Fruit fly (Drosophila melanogaster) whole organism, embryonic: Measurements from ENCODE around the gene CG33181.

Experiments
- Atf6 ChIP-seq: fragments of 200-800 bp; sonication (Bioruptor generic); IDR thresholded peaks from 2 replicates; pipeline ENCODE4 v1.3.6; 2022; ENCODE audit warnings: missing biosample characterization, missing genetic modification characterization
- BtbVII ChIP-seq: fragments of 200-800 bp; sonication (Bioruptor generic); optimal IDR thresholded peaks from 3 replicates; lab custom pipeline; 2017; ENCODE audit warnings: missing biosample characterization, mild to moderate bottlenecking, missing genetic modification characterization
- CG11723 ChIP-seq: fragments of 200-800 bp; sonication (Bioruptor generic); optimal IDR thresholded peaks from 2 replicates; lab custom pipeline; 2017; ENCODE audit warnings: missing biosample characterization, mild to moderate bottlenecking, missing genetic modification characterization
- CG12104 ChIP-seq: fragments of 200-800 bp; sonication (Bioruptor generic); optimal IDR thresholded peaks from 3 replicates; lab custom pipeline; 2016; ENCODE audit warnings: missing biosample characterization, missing genetic modification characterization
- CG12769 ChIP-seq: fragments of 200-800 bp; sonication (Bioruptor generic); optimal IDR thresholded peaks from 2 replicates; lab custom pipeline; 2019; ENCODE audit warnings: missing biosample characterization, mild to moderate bottlenecking, missing genetic modification characterization, moderate library complexity
- CG13296 ChIP-seq: fragments of 200-800 bp; sonication (Bioruptor generic); optimal IDR thresholded peaks from 3 replicates; lab custom pipeline; 2018; ENCODE audit warnings: missing biosample characterization, mild to moderate bottlenecking, missing genetic modification characterization
- CG13894 ChIP-seq: fragments of 200-800 bp; sonication (Bioruptor generic); optimal IDR thresholded peaks from 3 replicates; lab custom pipeline; 2018; ENCODE audit warnings: missing biosample characterization, mild to moderate bottlenecking, missing genetic modification characterization, moderate library complexity
- CG15696 ChIP-seq: fragments of 200-800 bp; sonication (Bioruptor generic); optimal IDR thresholded peaks from 2 replicates; lab custom pipeline; 2019; ENCODE audit warnings: missing biosample characterization, mild to moderate bottlenecking, missing genetic modification characterization, moderate library complexity
- CG1603 ChIP-seq: fragments of 200-800 bp; sonication (Bioruptor generic); optimal IDR thresholded peaks from 2 replicates; lab custom pipeline; 2019; ENCODE audit warnings: missing biosample characterization, mild to moderate bottlenecking, missing genetic modification characterization, moderate library complexity
- CG16815 ChIP-seq: fragments of 200-800 bp; sonication (Bioruptor generic); optimal IDR thresholded peaks from 3 replicates; lab custom pipeline; 2017; ENCODE audit warnings: missing biosample characterization, mild to moderate bottlenecking, missing genetic modification characterization
- CG18476 ChIP-seq: fragments of 200-800 bp; sonication (Bioruptor generic); optimal IDR thresholded peaks from 2 replicates; lab custom pipeline; 2016; ENCODE audit warnings: missing biosample characterization, mild to moderate bottlenecking, missing genetic modification characterization
- CG18599 ChIP-seq: fragments of 200-800 bp; sonication (Bioruptor generic); optimal IDR thresholded peaks from 3 replicates; lab custom pipeline; 2017; ENCODE audit warnings: missing biosample characterization, missing genetic modification characterization, mild to moderate bottlenecking, moderate library complexity, missing genetic modification reagents
- CG32532 ChIP-seq: fragments of 200-800 bp; sonication (Bioruptor generic); IDR thresholded peaks from 2 replicates; pipeline ENCODE4 v1.3.6; 2022; ENCODE audit warnings: missing biosample characterization, missing genetic modification characterization
- CG34376 ChIP-seq: fragments of 200-800 bp; sonication (Bioruptor generic); optimal IDR thresholded peaks from 2 replicates; lab custom pipeline; 2018; ENCODE audit warnings: missing biosample characterization, mild to moderate bottlenecking, missing genetic modification characterization
- CG4360 ChIP-seq: fragments of 200-800 bp; sonication (Bioruptor generic); IDR thresholded peaks from 2 replicates; pipeline ENCODE4 v1.3.6; 2022; ENCODE audit warnings: missing biosample characterization, missing genetic modification characterization
- CG4707 ChIP-seq: fragments of 200-800 bp; sonication (Bioruptor generic); optimal IDR thresholded peaks from 2 replicates; lab custom pipeline; 2018; ENCODE audit warnings: missing biosample characterization, mild to moderate bottlenecking, missing genetic modification characterization, moderate library complexity
- CG6683 ChIP-seq: fragments of 200-800 bp; sonication (Bioruptor generic); optimal IDR thresholded peaks from 2 replicates; lab custom pipeline; 2017; ENCODE audit warnings: missing biosample characterization, mild to moderate bottlenecking, missing genetic modification characterization, missing genetic modification reagents
- CG6689 ChIP-seq: fragments of 200-800 bp; sonication (Bioruptor generic); IDR thresholded peaks from 2 replicates; pipeline ENCODE4 v1.3.6; 2022; ENCODE audit warnings: missing biosample characterization, missing genetic modification characterization
- CG6791 ChIP-seq: fragments of 200-800 bp; sonication (Bioruptor generic); IDR thresholded peaks from 3 replicates; pipeline ENCODE4 v1.3.6; 2022; ENCODE audit warnings: missing biosample characterization, missing genetic modification characterization; ENCODE audit not compliant: partially characterized antibody
- CG7556 ChIP-seq: fragments of 200-800 bp; sonication (Bioruptor generic); optimal IDR thresholded peaks from 2 replicates; lab custom pipeline; 2017; ENCODE audit warnings: missing biosample characterization, mild to moderate bottlenecking, missing genetic modification characterization
- CG8290 ChIP-seq, 3 experiments: fragments of 200-800 bp; sonication (Bioruptor generic); optimal IDR thresholded peaks; 2 replicates each; lab custom pipeline; 2016 to 2019; ENCODE audit warnings: missing biosample characterization in 3 of 3, missing genetic modification characterization in 3 of 3, mild to moderate bottlenecking in 2 of 3, moderate library complexity in 1 of 3
- CG9797 ChIP-seq: fragments of 200-800 bp; sonication (Bioruptor generic); optimal IDR thresholded peaks from 3 replicates; lab custom pipeline; 2018; ENCODE audit warnings: missing biosample characterization, mild to moderate bottlenecking, missing genetic modification characterization
- CrebB ChIP-seq: fragments of 200-800 bp; sonication (Bioruptor generic); optimal IDR thresholded peaks from 3 replicates; lab custom pipeline; 2018; ENCODE audit warnings: missing biosample characterization, mild to moderate bottlenecking, missing genetic modification characterization
- D19B ChIP-seq: fragments of 200-800 bp; sonication (Bioruptor generic); optimal IDR thresholded peaks from 2 replicates; lab custom pipeline; 2017; ENCODE audit warnings: missing biosample characterization, mild to moderate bottlenecking, missing genetic modification characterization
- Drgx ChIP-seq: fragments of 200-800 bp; sonication (Bioruptor generic); IDR thresholded peaks from 2 replicates; pipeline ENCODE4 v1.3.6; 2022; ENCODE audit warnings: missing biosample characterization, missing genetic modification characterization
- Fer3 ChIP-seq: fragments of 200-800 bp; sonication (Bioruptor generic); optimal IDR thresholded peaks from 2 replicates; lab custom pipeline; 2018; ENCODE audit warnings: missing biosample characterization, mild to moderate bottlenecking, missing genetic modification characterization, moderate library complexity
- Hsf ChIP-seq: fragments of 200-800 bp; sonication (Bioruptor generic); optimal IDR thresholded peaks from 3 replicates; lab custom pipeline; 2016; ENCODE audit warnings: missing biosample characterization, missing genetic modification characterization
- Med ChIP-seq: fragments of 200-800 bp; sonication (Bioruptor generic); peaks from one replicate; lab custom pipeline; 2016; ENCODE audit warnings: missing biosample characterization, missing genetic modification characterization, mild to moderate bottlenecking, inconsistent platforms, moderate library complexity
- Mrtf ChIP-seq: fragments of 200-800 bp; sonication (Bioruptor generic); IDR thresholded peaks from 3 replicates; pipeline ENCODE4 v1.3.6; 2022; ENCODE audit warnings: missing biosample characterization, missing genetic modification characterization
- Sox102F ChIP-seq: fragments of 200-800 bp; sonication (Bioruptor generic); optimal IDR thresholded peaks from 2 replicates; lab custom pipeline; 2018; ENCODE audit warnings: missing biosample characterization, mild to moderate bottlenecking, missing genetic modification characterization, moderate library complexity
- abd-A ChIP-seq: fragments of 200-800 bp; sonication (Bioruptor generic); optimal IDR thresholded peaks from 3 replicates; lab custom pipeline; 2019; ENCODE audit warnings: missing biosample characterization, mild to moderate bottlenecking, missing genetic modification characterization, moderate library complexity
- amos ChIP-seq: fragments of 200-800 bp; sonication (Bioruptor generic); IDR thresholded peaks from 2 replicates; pipeline ENCODE4 v1.3.6; 2022; ENCODE audit warnings: missing biosample characterization, missing genetic modification characterization; ENCODE audit not compliant: partially characterized antibody
- aop ChIP-seq: fragments of 200-800 bp; sonication (Bioruptor generic); IDR thresholded peaks from 2 replicates; pipeline ENCODE4 v1.3.6; 2022; ENCODE audit warnings: missing biosample characterization, missing genetic modification characterization
- cg ChIP-seq: fragments of 200-800 bp; sonication (Bioruptor generic); optimal IDR thresholded peaks from 3 replicates; lab custom pipeline; 2019; ENCODE audit warnings: missing biosample characterization, mild to moderate bottlenecking, missing genetic modification characterization, moderate library complexity
- chinmo ChIP-seq: fragments of 200-800 bp; sonication (Bioruptor generic); IDR thresholded peaks from 4 replicates; pipeline ENCODE4 v1.3.6; 2022; ENCODE audit warnings: missing biosample characterization, missing genetic modification characterization; ENCODE audit not compliant: partially characterized antibody
- crp ChIP-seq, 2 experiments: fragments of 200-800 bp; sonication (Bioruptor generic); optimal IDR thresholded peaks; 2 replicates in 1 of 2; 3 replicates in 1 of 2; lab custom pipeline; 2017; ENCODE audit warnings: missing biosample characterization in 2 of 2, missing genetic modification characterization in 2 of 2, mild to moderate bottlenecking in 1 of 2, moderate library complexity in 1 of 2
- ftz-f1 ChIP-seq: fragments of 200-800 bp; sonication (Bioruptor generic); optimal IDR thresholded peaks from 2 replicates; lab custom pipeline; 2016; ENCODE audit warnings: missing biosample characterization, missing genetic modification characterization
- kni ChIP-seq: fragments of 200-800 bp; sonication (Bioruptor generic); optimal IDR thresholded peaks from 3 replicates; lab custom pipeline; 2017; ENCODE audit warnings: mild to moderate bottlenecking, missing biosample characterization, missing genetic modification reagents, missing genetic modification characterization
- luna ChIP-seq: fragments of 200-800 bp; sonication (Bioruptor generic); optimal IDR thresholded peaks from 2 replicates; lab custom pipeline; 2016; ENCODE audit warnings: missing biosample characterization, missing genetic modification characterization
- mirr ChIP-seq: fragments of 200-800 bp; sonication (Bioruptor generic); optimal IDR thresholded peaks from 3 replicates; lab custom pipeline; 2018; ENCODE audit warnings: missing biosample characterization, mild to moderate bottlenecking, missing genetic modification characterization
- nmo ChIP-seq: fragments of 200-800 bp; sonication (Bioruptor generic); optimal IDR thresholded peaks from 2 replicates; lab custom pipeline; 2018; ENCODE audit warnings: missing biosample characterization, mild to moderate bottlenecking, missing genetic modification characterization, moderate library complexity
- nom ChIP-seq: fragments of 200-800 bp; sonication (Bioruptor generic); optimal IDR thresholded peaks from 2 replicates; lab custom pipeline; 2017; ENCODE audit warnings: missing biosample characterization, missing genetic modification characterization, mild to moderate bottlenecking, moderate library complexity, missing genetic modification reagents
- row ChIP-seq: fragments of 200-800 bp; sonication (Bioruptor generic); IDR thresholded peaks from 3 replicates; pipeline ENCODE4 v1.3.6; 2022; ENCODE audit warnings: missing biosample characterization, missing genetic modification characterization
- sob ChIP-seq: fragments of 200-800 bp; sonication (Bioruptor generic); IDR thresholded peaks from 2 replicates; pipeline ENCODE4 v1.3.6; 2022; ENCODE audit warnings: missing biosample characterization, missing genetic modification characterization
- yki ChIP-seq: fragments of >200 bp; optimal IDR thresholded peaks from 3 replicates; lab custom pipeline; 2018
- zf30C ChIP-seq: fragments of 200-800 bp; sonication (Bioruptor generic); optimal IDR thresholded peaks from 3 replicates; lab custom pipeline; 2018; ENCODE audit warnings: missing biosample characterization, mild to moderate bottlenecking, missing genetic modification characterization

The CG33181 gene

DNA sequence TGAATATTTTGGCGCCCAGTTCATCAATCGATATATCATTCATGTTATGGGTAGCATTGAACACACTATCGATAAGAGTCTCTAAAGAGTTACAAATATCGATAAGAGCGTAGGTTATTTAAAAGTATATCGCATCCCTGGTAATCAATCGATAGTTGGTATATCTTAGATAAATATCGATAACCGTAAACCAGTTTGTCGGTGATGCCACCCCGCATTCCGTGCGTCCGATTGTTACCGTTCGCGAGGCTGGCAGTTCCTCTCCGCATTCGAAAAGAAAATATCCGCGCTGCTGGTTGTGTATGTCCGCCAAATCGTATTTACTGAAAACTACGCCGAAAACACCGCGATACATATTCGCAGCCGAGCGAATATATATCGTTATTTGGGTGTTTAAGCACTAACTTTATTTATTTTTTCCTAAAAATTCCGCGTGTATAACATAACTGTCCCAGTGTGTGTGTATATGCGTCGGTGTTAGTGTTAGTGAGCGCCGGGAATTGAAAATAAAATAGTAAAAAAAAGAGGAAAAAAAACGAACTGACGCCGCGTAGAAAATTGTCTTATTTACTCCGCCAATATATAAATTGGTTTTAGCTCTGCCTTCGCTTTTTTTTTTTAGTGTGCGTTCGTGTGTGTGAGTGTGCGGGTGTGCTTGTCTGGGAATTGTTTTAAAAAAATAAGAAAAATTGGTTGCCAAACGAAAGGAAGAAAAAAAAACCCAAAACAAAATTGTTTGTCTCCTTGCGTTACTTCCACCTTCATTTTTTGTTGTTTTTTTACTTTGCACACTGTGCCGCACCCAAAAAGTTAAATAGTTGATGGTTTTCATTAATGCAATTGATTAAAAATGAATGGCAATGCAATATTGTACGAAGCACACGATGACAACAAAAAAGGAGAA, 28.2 kb downstream of the CG33181 start, which contains the start of gene Nrg (continued):
- TF ChIP-seq Fer3 (tag; lab: Kevin White, UChicago) (peak; percentile 19), sob (peak; percentile 61), amos (peak; percentile 99), CG11723 (GFP tag; lab: Kevin White, UChicago) (peak; percentile 8), Hsf (peak; percentile 9), CG6683 (GFP tag; lab: Kevin White, UChicago) (no peak), CG8290 (GFP tag; optimal IDR thresholded peaks at IDR 0.05; lab: Kevin White, UChicago) (peak; percentile 3), CG8290 (tag; optimal IDR thresholded peaks at IDR 0.05; lab: Kevin White, UChicago) (peak in 1 of 2 experiments; percentile 83), CG9797 (GFP tag; lab: Kevin White, UChicago) (peak; percentile 51), nmo (GFP tag; lab: Kevin White, UChicago) (peak; percentile 60), Atf6 (GFP tag; lab: Robert Waterston, UW) (peak; percentile 14; the same call in 1 of the 2 replicates), aop (GFP tag; lab: Robert Waterston, UW) (peak; percentile 48; the same call in 1 of the 2 replicates), CG18599 (GFP tag; lab: Kevin White, UChicago) (peak; percentile 43), zf30C (GFP tag; lab: Kevin White, UChicago) (no peak), CG18476 (GFP tag; lab: Kevin White, UChicago) (no peak), CG4707 (GFP tag; lab: Kevin White, UChicago) (peak; percentile 36), CG6689 (GFP tag; lab: Robert Waterston, UW) (no peak), D19B (GFP tag; lab: Kevin White, UChicago) (peak; percentile 4), Sox102F (GFP tag; lab: Kevin White, UChicago) (no peak), CG1603 (tag; lab: Kevin White, UChicago) (peak; percentile 87), abd-A (peak; percentile 84), CG34376 (GFP tag; lab: Kevin White, UChicago) (peak; percentile 58), CG6791 (GFP tag; lab: Robert Waterston, UW) (peak; percentile 99), row (GFP tag; lab: Robert Waterston, UW) (peak; percentile 50), CG15696 (no peak), CG16815 (GFP tag; lab: Kevin White, UChicago) (no peak), CrebB (tag; lab: Kevin White, UChicago) (peak; percentile 72), mirr (GFP tag; lab: Kevin White, UChicago) (peak; percentile 60), CG13296 (peak; percentile 43)

DNA sequence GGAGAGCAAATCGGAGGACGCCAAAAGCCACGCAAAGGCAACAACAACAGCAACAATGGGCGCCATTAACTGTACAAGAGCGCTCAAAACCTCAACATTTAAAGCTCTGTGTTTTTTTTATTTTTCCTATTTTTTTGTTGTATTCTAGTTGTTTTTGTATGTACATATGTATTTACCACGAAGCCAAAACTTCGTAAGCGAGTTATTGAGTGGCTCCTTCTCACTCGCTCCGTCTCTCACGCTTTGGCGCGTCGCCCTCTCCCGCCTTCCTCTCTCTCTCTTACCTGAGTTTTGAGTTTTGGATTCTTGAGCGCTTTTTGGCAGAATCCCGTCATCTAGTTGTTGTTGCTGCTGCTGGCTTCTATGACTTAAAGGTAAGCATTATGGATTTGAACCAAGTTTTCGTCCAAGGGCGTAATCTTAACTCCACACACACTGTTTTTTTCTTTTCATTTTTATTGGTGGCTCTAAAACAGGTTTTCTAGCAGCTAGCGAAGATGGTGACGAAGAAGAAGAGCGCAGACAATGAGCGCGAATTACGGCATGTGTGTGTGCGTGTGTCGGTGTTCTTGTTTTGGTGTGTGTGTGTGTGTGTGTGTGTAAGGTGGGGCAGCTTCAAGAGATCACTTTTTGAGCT, 29.0 kb downstream of the CG33181 start:
- TF ChIP-seq BtbVII (GFP tag; lab: Kevin White, UChicago) (no peak), Mrtf (GFP tag; lab: Robert Waterston, UW) (no peak), ftz-f1 (GFP tag; lab: Kevin White, UChicago) (peak; percentile 13), CG12769 (peak; percentile 14), luna (no peak), cg (GFP tag; lab: Kevin White, UChicago) (peak; percentile 83), Med (GFP tag; lab: Kevin White, UChicago) (peak; percentile 55), kni (GFP tag; lab: Kevin White, UChicago) (peak; percentile 77), CG13894 (peak; percentile 54), crp (GFP tag; optimal IDR thresholded peaks at IDR 0.05; lab: Kevin White, UChicago) (no peak), Drgx (GFP tag; lab: Robert Waterston, UW) (0 out of 2 replicates have a peak, but pooled peaks have one; percentile 18), nom (GFP tag; lab: Kevin White, UChicago) (peak; percentile 65), yki (lab: Kevin White, UChicago) (peak; percentile 11), chinmo (GFP tag; lab: Robert Waterston, UW) (peak; percentile 75; the same call in 1 of the 4 replicates), CG7556 (GFP tag; lab: Kevin White, UChicago) (no peak), CG4360 (GFP tag; lab: Robert Waterston, UW) (peak; percentile 65), CG32532 (GFP tag; lab: Robert Waterston, UW) (0 out of 2 replicates have a peak, but pooled peaks have one; percentile 4), CG12104 (GFP tag; lab: Kevin White, UChicago) (no peak)
